Worm (Caenorhabditis elegans): Measurements from ENCODE around the gene spin-1.

- no peak for TF ChIP-seq med-1 (GFP tag; optimal IDR thresholded peaks at IDR 0.05; ENCODE audit: insufficient read depth)
- TF ChIP-seq ztf-23 (GFP tag; IDR thresholded peaks at IDR 0.05), result no peak
- no peak for TF ChIP-seq ztf-29 (GFP tag; IDR thresholded peaks at IDR 0.05)
- TF ChIP-seq cog-1 (tag; optimal IDR thresholded peaks at IDR 0.05), result no peak
- no peak for TF ChIP-seq tab-1 (GFP tag; IDR thresholded peaks at IDR 0.05)
- no peak for TF ChIP-seq flt-1 (GFP tag; IDR thresholded peaks at IDR 0.05)
- TF ChIP-seq T22C8.4 (GFP tag; IDR thresholded peaks at IDR 0.05), result no peak
- TF ChIP-seq klf-2 (GFP tag; conservative IDR thresholded peaks at IDR 0.05), result no peak
Measured at ce11 chrV:12167031-12167430, 52.2 kb downstream of the spin-1 start.
